Worm (Caenorhabditis elegans): ENCODE measurements around the gene srh-89.

srh-89 gene

ce11 chrV:7465509-7465908 lies 913 bp upstream of the srh-89 start, which contains the start of gene F25E5.1 (continued):
- TF ChIP-seq madf-5 (GFP tag; IDR thresholded peaks at IDR 0.05), result no peak
- no peak for TF ChIP-seq dmd-6 (GFP tag; IDR thresholded peaks at IDR 0.05)
- no peak for TF ChIP-seq zag-1 (tag; optimal IDR thresholded peaks at IDR 0.05)
- TF ChIP-seq mxl-3 (GFP tag; optimal IDR thresholded peaks at IDR 0.05), result no peak
- no peak for TF ChIP-seq nhr-48 (tag; optimal IDR thresholded peaks at IDR 0.05)
- TF ChIP-seq mep-1 (tag; optimal IDR thresholded peaks at IDR 0.05), result no peak
- TF ChIP-seq zfp-2 (tag; optimal IDR thresholded peaks at IDR 0.05), result no peak
- no peak for TF ChIP-seq hif-1 (tag; optimal IDR thresholded peaks at IDR 0.05)
- no peak for TF ChIP-seq nhr-11 (tag; optimal IDR thresholded peaks at IDR 0.05)
- TF ChIP-seq hlh-11 (tag; optimal IDR thresholded peaks at IDR 0.05), result no peak
- TF ChIP-seq aha-1 (tag), result no peak
- no peak for TF ChIP-seq vab-7 (GFP tag; IDR thresholded peaks at IDR 0.05)
- TF ChIP-seq daf-8 (GFP tag; IDR thresholded peaks at IDR 0.05), result no peak
- peak; percentile 52 for TF ChIP-seq unc-130 (GFP tag; optimal IDR thresholded peaks at IDR 0.05)
- TF ChIP-seq mdt-29 (GFP tag; IDR thresholded peaks at IDR 0.05), result no peak
- TF ChIP-seq spr-3 (GFP tag; optimal IDR thresholded peaks at IDR 0.05), result no peak
- TF ChIP-seq mdl-1 (tag; optimal IDR thresholded peaks at IDR 0.05), result peak in 1 of 2 experiments; percentile 81
- TF ChIP-seq dmd-9 (GFP tag; IDR thresholded peaks at IDR 0.05), result peak; percentile 75; the same call in 1 of the 2 replicates
- no peak for TF ChIP-seq F10B5.3 (tag; optimal IDR thresholded peaks at IDR 0.05)
- TF ChIP-seq snpc-4 (tag; optimal IDR thresholded peaks at IDR 0.05), result no peak
- TF ChIP-seq nhr-10 (tag; optimal IDR thresholded peaks at IDR 0.05), result no peak
- TF ChIP-seq gei-8 (GFP tag; optimal IDR thresholded peaks at IDR 0.05), result no peak
- TF ChIP-seq hlh-30 (tag; optimal IDR thresholded peaks at IDR 0.05; ENCODE audit: insufficient read depth), result peak; percentile 63
- peak; percentile 53 for TF ChIP-seq rbr-2 (tag; optimal IDR thresholded peaks at IDR 0.05)
- TF ChIP-seq tra-1 (GFP tag; IDR thresholded peaks at IDR 0.05), result no peak
- TF ChIP-seq fos-1 (tag; optimal IDR thresholded peaks at IDR 0.05), result no peak
- TF ChIP-seq ztf-7 (tag; optimal IDR thresholded peaks at IDR 0.05), result no peak
- peak; percentile 62 for TF ChIP-seq dpl-1 (GFP tag; optimal IDR thresholded peaks at IDR 0.05)
- no peak for TF ChIP-seq ama-1 (optimal IDR thresholded peaks at IDR 0.05)
- no peak for TF ChIP-seq aly-2 (tag; optimal IDR thresholded peaks at IDR 0.05)
- no peak for TF ChIP-seq nhr-76 (tag; optimal IDR thresholded peaks at IDR 0.05)
- 0 out of 2 replicates have a peak, but pooled peaks have one; percentile 10 for TF ChIP-seq ZK337.2 (GFP tag; IDR thresholded peaks at IDR 0.05)
- TF ChIP-seq lin-38 (GFP tag; IDR thresholded peaks at IDR 0.05), result no peak
- no peak for TF ChIP-seq egl-43 (GFP tag; IDR thresholded peaks at IDR 0.05)
- no peak for TF ChIP-seq jun-1 (tag; optimal IDR thresholded peaks at IDR 0.05)
- TF ChIP-seq ceh-44 (GFP tag; IDR thresholded peaks at IDR 0.05), result peak; percentile 17; the same call in 1 of the 2 replicates
- no peak for TF ChIP-seq ztf-11 (tag; optimal IDR thresholded peaks at IDR 0.05)
- no peak for TF ChIP-seq ZK546.5 (tag; optimal IDR thresholded peaks at IDR 0.05)
- TF ChIP-seq mes-2 (tag; optimal IDR thresholded peaks at IDR 0.05; ENCODE audit: poor library complexity, severe bottlenecking), result peak; percentile 95
- peak; percentile 26 for TF ChIP-seq nhr-102 (tag; optimal IDR thresholded peaks at IDR 0.05)
- TF ChIP-seq pqm-1 (tag; optimal IDR thresholded peaks at IDR 0.05), result peak; percentile 48
- peak; percentile 61; the same call in 1 of the 2 replicates for TF ChIP-seq hmg-1.1 (GFP tag; IDR thresholded peaks at IDR 0.05)

- no peak for TF ChIP-seq nhr-25 (tag; optimal IDR thresholded peaks at IDR 0.05; ENCODE audit: borderline replicate concordance, insufficient read depth)
- no peak for TF ChIP-seq nhr-42 (GFP tag; IDR thresholded peaks at IDR 0.05)
- TF ChIP-seq daf-8 (GFP tag; IDR thresholded peaks at IDR 0.05), result no peak
- no peak for TF ChIP-seq spr-3 (GFP tag; optimal IDR thresholded peaks at IDR 0.05)
- no peak for TF ChIP-seq sdz-12 (GFP tag; optimal IDR thresholded peaks at IDR 0.05)
- TF ChIP-seq Y5F2A.4 (GFP tag; optimal IDR thresholded peaks at IDR 0.05), result no peak
- TF ChIP-seq zfp-3 (GFP tag; conservative IDR thresholded peaks at IDR 0.05), result no peak
- TF ChIP-seq F37D6.2 (tag; optimal IDR thresholded peaks at IDR 0.05), result no peak
These were observed 3.7 kb downstream of the srh-89 start, which contains the start of gene srh-92 for ce11 chrV:7460898-7461297. srh-92 (minus strand) TSS chrV:7460998.
